Fruit fly (Drosophila melanogaster) whole organism, embryonic: ENCODE data around the gene CG13144.

Experiments
- Atf6 ChIP-seq: fragments of 200-800 bp; sonication (Bioruptor generic); IDR thresholded peaks from 2 replicates; pipeline ENCODE4 v1.3.6; 2022; ENCODE audit warnings: missing biosample characterization, missing genetic modification characterization
- CG16815 ChIP-seq: fragments of 200-800 bp; sonication (Bioruptor generic); optimal IDR thresholded peaks from 3 replicates; lab custom pipeline; 2017; ENCODE audit warnings: missing biosample characterization, mild to moderate bottlenecking, missing genetic modification characterization
- D ChIP-seq, 2 experiments: fragments of 200-800 bp in 1 of 2; fragments of >200 bp in 1 of 2; sonication (Bioruptor generic) in 1 of 2; optimal IDR thresholded peaks; 2 replicates in 1 of 2; 3 replicates in 1 of 2; lab custom pipeline; 2017; ENCODE audit warnings: mild to moderate bottlenecking in 1 of 2, missing biosample characterization in 1 of 2, missing genetic modification characterization in 1 of 2, missing genetic modification reagents in 1 of 2
- HmgZ ChIP-seq: fragments of 200-800 bp; sonication (Bioruptor generic); optimal IDR thresholded peaks from 2 replicates; lab custom pipeline; 2018; ENCODE audit warnings: missing biosample characterization, mild to moderate bottlenecking, missing genetic modification characterization
- Hmx ChIP-seq: fragments of 200-800 bp; sonication (Bioruptor generic); optimal IDR thresholded peaks from 2 replicates; lab custom pipeline; 2016; ENCODE audit warnings: missing biosample characterization, missing genetic modification characterization
- chinmo ChIP-seq: fragments of 200-800 bp; sonication (Bioruptor generic); IDR thresholded peaks from 4 replicates; pipeline ENCODE4 v1.3.6; 2022; ENCODE audit warnings: missing biosample characterization, missing genetic modification characterization; ENCODE audit not compliant: partially characterized antibody
- fd3F ChIP-seq: fragments of 200-800 bp; sonication (Bioruptor generic); optimal IDR thresholded peaks from 2 replicates; lab custom pipeline; 2018; ENCODE audit warnings: missing biosample characterization, mild to moderate bottlenecking, missing genetic modification characterization, moderate library complexity
- grn ChIP-seq: fragments of 200-800 bp; sonication (Bioruptor generic); optimal IDR thresholded peaks from 3 replicates; lab custom pipeline; 2017; ENCODE audit warnings: missing biosample characterization, missing genetic modification characterization
- knrl ChIP-seq: fragments of 200-800 bp; sonication (Bioruptor generic); IDR thresholded peaks from 3 replicates; pipeline ENCODE4 v1.3.6; 2022; ENCODE audit warnings: missing biosample characterization, missing genetic modification characterization; ENCODE audit not compliant: partially characterized antibody
- tgo ChIP-seq: fragments of 200-800 bp; sonication (Bioruptor generic); IDR thresholded peaks from 3 replicates; pipeline ENCODE4 v1.3.6; 2022; ENCODE audit warnings: missing biosample characterization, missing genetic modification characterization

- TF ChIP-seq HmgZ (tag; lab: Kevin White, UChicago) (no peak), CG16815 (GFP tag; lab: Kevin White, UChicago) (no peak), Atf6 (GFP tag; lab: Robert Waterston, UW) (no peak), Hmx (no peak), fd3F (GFP tag; lab: Kevin White, UChicago) (no peak), knrl (GFP tag; lab: Robert Waterston, UW) (no peak), grn (GFP tag; lab: Kevin White, UChicago) (no peak), tgo (no peak), chinmo (no peak), D (optimal IDR thresholded peaks at IDR 0.05; lab: Kevin White, UChicago) (no peak), D (GFP tag; optimal IDR thresholded peaks at IDR 0.05; lab: Kevin White, UChicago) (no peak)
These were observed 35.2 kb downstream of the CG13144 start for dm6 chr2L:10455944-10456520.
